Worm (Caenorhabditis elegans) whole organism, young adult: ENCODE data around the gene npp-3.

Source experiments
- C06A6.2 ChIP-seq: fragments of 200-800 bp; sonication (Bioruptor generic); conservative IDR thresholded peaks from 2 replicates; pipeline ENCODE4 v1.3.6; 2022; ENCODE audit warnings: missing genetic modification characterization, missing compliant biosample characterization
- D2030.7 ChIP-seq: fragments of 200-800 bp; sonication (Bioruptor generic); IDR thresholded peaks from 2 replicates; pipeline ENCODE4 v1.3.6; 2022; ENCODE audit warnings: missing genetic modification reagents, missing genetic modification characterization, missing compliant biosample characterization
- F22D6.2 ChIP-seq: sonication (generic microtip); optimal IDR thresholded peaks from 2 replicates; lab custom pipeline; 2016; ENCODE audit warnings: mild to moderate bottlenecking, missing genetic modification characterization, missing compliant biosample characterization
- F23B12.7 ChIP-seq: sonication (generic microtip); optimal IDR thresholded peaks from 2 replicates; lab custom pipeline; 2017; ENCODE audit warnings: missing genetic modification characterization, mild to moderate bottlenecking, missing compliant biosample characterization, antibody characterized with exemption, moderate library complexity; ENCODE audit not compliant: insufficient read depth
- F39B2.1 ChIP-seq: fragments of 200-800 bp; sonication (Bioruptor generic); IDR thresholded peaks from 2 replicates; pipeline ENCODE4 v1.3.6; 2022; ENCODE audit warnings: missing genetic modification reagents, missing genetic modification characterization, missing compliant biosample characterization
- F49E8.2 ChIP-seq: sonication (generic microtip); optimal IDR thresholded peaks from 3 replicates; lab custom pipeline; 2017; ENCODE audit warnings: missing genetic modification characterization, mild to moderate bottlenecking, missing compliant biosample characterization, antibody characterized with exemption, moderate library complexity; ENCODE audit not compliant: insufficient read depth
- F52B5.7 ChIP-seq: sonication (generic microtip); optimal IDR thresholded peaks from 2 replicates; lab custom pipeline; 2016; ENCODE audit warnings: mild to moderate bottlenecking, missing genetic modification characterization, missing compliant biosample characterization
- F57A8.1 ChIP-seq: fragments of 200-800 bp; sonication (Bioruptor generic); optimal IDR thresholded peaks from 2 replicates; lab custom pipeline; 2018; ENCODE audit warnings: mild to moderate bottlenecking, missing genetic modification characterization, moderate library complexity, missing compliant biosample characterization
- K11D2.4 ChIP-seq: fragments of 200-800 bp; sonication (Bioruptor generic); IDR thresholded peaks from 2 replicates; pipeline ENCODE4 v1.3.6; 2022; ENCODE audit warnings: missing genetic modification reagents, missing genetic modification characterization, missing compliant biosample characterization
- T26A5.8 ChIP-seq: sonication (generic microtip); optimal IDR thresholded peaks from 2 replicates; lab custom pipeline; 2016; ENCODE audit warnings: missing genetic modification characterization, missing compliant biosample characterization
- Y53G8AR.9 ChIP-seq: fragments of 200-800 bp; sonication (Bioruptor generic); conservative IDR thresholded peaks from 2 replicates; pipeline ENCODE4 v1.3.6; 2022; ENCODE audit warnings: missing genetic modification reagents, missing genetic modification characterization, missing compliant biosample characterization
- Y95B8A.8 ChIP-seq: fragments of 200-800 bp; sonication (Bioruptor generic); IDR thresholded peaks from 2 replicates; pipeline ENCODE4 v1.3.6; 2022; ENCODE audit warnings: missing genetic modification reagents, missing genetic modification characterization, missing compliant biosample characterization
- aptf-3 ChIP-seq: fragments of 200-800 bp; sonication (Bioruptor generic); IDR thresholded peaks from 2 replicates; pipeline ENCODE4 v1.3.6; 2022; ENCODE audit warnings: missing genetic modification characterization, missing compliant biosample characterization
- athp-1 ChIP-seq: sonication (generic microtip); optimal IDR thresholded peaks from 2 replicates; lab custom pipeline; 2017; ENCODE audit warnings: mild to moderate bottlenecking, missing genetic modification characterization, missing compliant biosample characterization
- attf-6 ChIP-seq: fragments of 200-800 bp; sonication (Bioruptor generic); IDR thresholded peaks from 2 replicates; pipeline ENCODE4 v1.3.6; 2022; ENCODE audit warnings: missing genetic modification reagents, missing genetic modification characterization, missing compliant biosample characterization
- cebp-2 ChIP-seq: fragments of 200-800 bp; sonication (Bioruptor generic); IDR thresholded peaks from 2 replicates; pipeline ENCODE4 v1.3.6; 2022; ENCODE audit warnings: missing genetic modification characterization, missing compliant biosample characterization
- ceh-100 ChIP-seq: fragments of 200-800 bp; sonication (Bioruptor generic); IDR thresholded peaks from 2 replicates; pipeline ENCODE4 v1.3.6; 2022; ENCODE audit warnings: missing genetic modification reagents, missing genetic modification characterization, missing compliant biosample characterization
- ceh-27 ChIP-seq: fragments of 200-800 bp; sonication (Bioruptor generic); optimal IDR thresholded peaks from 2 replicates; lab custom pipeline; 2018; ENCODE audit warnings: mild to moderate bottlenecking, missing genetic modification characterization, moderate library complexity, missing compliant biosample characterization
- die-1 ChIP-seq: sonication (generic microtip); optimal IDR thresholded peaks from 2 replicates; lab custom pipeline; 2016; ENCODE audit warnings: missing genotype, mild to moderate bottlenecking, missing genetic modification characterization, missing compliant biosample characterization
- dox-1 ChIP-seq: fragments of 200-800 bp; sonication (Bioruptor generic); IDR thresholded peaks from 2 replicates; pipeline ENCODE4 v1.3.6; 2022; ENCODE audit warnings: missing genetic modification reagents, missing genetic modification characterization, missing compliant biosample characterization
- efl-1 ChIP-seq: fragments of 150-350 bp; optimal IDR thresholded peaks from 2 replicates; lab custom pipeline; 2014; ENCODE audit warnings: missing biosample characterization, missing genetic modification reagents, missing genetic modification characterization
- egl-18 ChIP-seq: fragments of 200-800 bp; sonication (Bioruptor generic); IDR thresholded peaks from 2 replicates; pipeline ENCODE4 v1.3.6; 2022; ENCODE audit warnings: missing genetic modification reagents, missing genetic modification characterization, missing compliant biosample characterization
- ekl-4 ChIP-seq: fragments of 200-800 bp; sonication (Bioruptor generic); IDR thresholded peaks from 2 replicates; pipeline ENCODE4 v1.3.6; 2022; ENCODE audit warnings: missing genetic modification reagents, missing genetic modification characterization, missing compliant biosample characterization
- gei-17 ChIP-seq: fragments of 200-800 bp; sonication (Bioruptor generic); optimal IDR thresholded peaks from 2 replicates; lab custom pipeline; 2018; ENCODE audit warnings: mild to moderate bottlenecking, missing genetic modification characterization, missing compliant biosample characterization
- hmg-1.2 ChIP-seq: fragments of 200-800 bp; sonication (Bioruptor generic); IDR thresholded peaks from 2 replicates; pipeline ENCODE4 v1.3.6; 2022; ENCODE audit warnings: missing genetic modification reagents, missing genetic modification characterization, missing compliant biosample characterization
- hmg-20 ChIP-seq: fragments of 200-800 bp; sonication (Bioruptor generic); IDR thresholded peaks from 2 replicates; pipeline ENCODE4 v1.3.6; 2022; ENCODE audit warnings: missing genetic modification reagents, missing genetic modification characterization, missing compliant biosample characterization
- hrde-1 ChIP-seq: sonication (generic microtip); optimal IDR thresholded peaks from 2 replicates; lab custom pipeline; 2016; ENCODE audit warnings: missing genetic modification characterization, mild to moderate bottlenecking, missing compliant biosample characterization, moderate library complexity, missing genotype, missing genetic modification reagents, borderline replicate concordance
- hsf-1 ChIP-seq: fragments of 200-800 bp; sonication (Bioruptor generic); IDR thresholded peaks from 2 replicates; pipeline ENCODE4 v1.3.6; 2022; ENCODE audit warnings: missing genetic modification reagents, missing genetic modification characterization, missing compliant biosample characterization
- let-526 ChIP-seq: fragments of 200-800 bp; sonication (Bioruptor generic); IDR thresholded peaks from 2 replicates; pipeline ENCODE4 v1.3.6; 2022; ENCODE audit warnings: missing genetic modification reagents, missing genetic modification characterization, missing compliant biosample characterization
- let-607 ChIP-seq, 2 experiments: fragments of 200-800 bp in 1 of 2; sonication (Bioruptor generic) in 1 of 2; sonication (generic microtip) in 1 of 2; optimal IDR thresholded peaks; 2 replicates each; lab custom pipeline; 2016 to 2018; ENCODE audit warnings: mild to moderate bottlenecking in 2 of 2, missing compliant biosample characterization in 2 of 2, missing genetic modification characterization in 2 of 2, moderate library complexity in 2 of 2, missing genotype in 1 of 2
- lin-26 ChIP-seq: fragments of 200-800 bp; sonication (Bioruptor generic); IDR thresholded peaks from 2 replicates; pipeline ENCODE4 v1.3.6; 2022; ENCODE audit warnings: missing genetic modification reagents, missing genetic modification characterization, missing compliant biosample characterization
- lin-54 ChIP-seq: fragments of 200-800 bp; sonication (Bioruptor generic); optimal IDR thresholded peaks from 2 replicates; lab custom pipeline; 2018; ENCODE audit warnings: mild to moderate bottlenecking, missing genetic modification characterization, missing compliant biosample characterization
- lsl-1 ChIP-seq: fragments of 200-800 bp; sonication (Bioruptor generic); optimal IDR thresholded peaks from 2 replicates; lab custom pipeline; 2018; ENCODE audit warnings: mild to moderate bottlenecking, missing genetic modification characterization, moderate library complexity, missing compliant biosample characterization
- lsy-27 ChIP-seq: sonication (generic microtip); optimal IDR thresholded peaks from 2 replicates; lab custom pipeline; 2017; ENCODE audit warnings: missing genetic modification characterization, mild to moderate bottlenecking, missing compliant biosample characterization, antibody characterized with exemption, missing genotype, borderline replicate concordance; ENCODE audit not compliant: insufficient read depth
- madf-3 ChIP-seq: fragments of 200-800 bp; sonication (Bioruptor generic); IDR thresholded peaks from 2 replicates; pipeline ENCODE4 v1.3.6; 2022; ENCODE audit warnings: missing genetic modification reagents, missing genetic modification characterization, missing compliant biosample characterization
- madf-8 ChIP-seq: fragments of 200-800 bp; sonication (Bioruptor generic); conservative IDR thresholded peaks from 2 replicates; pipeline ENCODE4 v1.3.6; 2022; ENCODE audit warnings: missing genetic modification reagents, missing genetic modification characterization, missing compliant biosample characterization
- nfya-2 ChIP-seq: fragments of 200-800 bp; sonication (Bioruptor generic); IDR thresholded peaks from 2 replicates; pipeline ENCODE4 v1.3.6; 2022; ENCODE audit warnings: missing genetic modification reagents, missing genetic modification characterization, missing compliant biosample characterization
- pbrm-1 ChIP-seq: fragments of 200-800 bp; sonication (Bioruptor generic); IDR thresholded peaks from 2 replicates; pipeline ENCODE4 v1.3.6; 2022; ENCODE audit warnings: missing genetic modification reagents, missing genetic modification characterization, missing compliant biosample characterization
- rcor-1 ChIP-seq: fragments of 200-800 bp; sonication (Bioruptor generic); IDR thresholded peaks from 2 replicates; pipeline ENCODE4 v1.3.6; 2022; ENCODE audit warnings: missing genetic modification reagents, missing genetic modification characterization, missing compliant biosample characterization
- repo-1 ChIP-seq: sonication (generic microtip); optimal IDR thresholded peaks from 2 replicates; lab custom pipeline; 2017; ENCODE audit warnings: mild to moderate bottlenecking, missing genetic modification characterization, missing compliant biosample characterization
- rpc-1 ChIP-seq, 2 experiments: fragments of 150-350 bp in 1 of 2; sonication (generic microtip) in 1 of 2; optimal IDR thresholded peaks; 2 replicates each; lab custom pipeline; 2014 to 2018; ENCODE audit warnings: missing biosample characterization in 1 of 2, missing genetic modification characterization in 1 of 2, missing genetic modification reagents in 1 of 2, missing genotype in 1 of 2
- snpc-1.3 ChIP-seq: sonication (generic microtip); optimal IDR thresholded peaks from 2 replicates; lab custom pipeline; 2017; ENCODE audit warnings: missing genetic modification characterization, mild to moderate bottlenecking, missing compliant biosample characterization, antibody characterized with exemption, moderate library complexity, missing genotype, missing genetic modification reagents; ENCODE audit not compliant: insufficient read depth
- tbp1 ChIP-seq: fragments of 200-800 bp; sonication (Bioruptor generic); optimal IDR thresholded peaks from 2 replicates; lab custom pipeline; 2018; ENCODE audit warnings: mild to moderate bottlenecking, missing genetic modification characterization, missing compliant biosample characterization
- tbx-9 ChIP-seq: sonication (generic microtip); optimal IDR thresholded peaks from 2 replicates; lab custom pipeline; 2016; ENCODE audit warnings: borderline replicate concordance, missing genetic modification characterization, inconsistent platforms, missing compliant biosample characterization
- tlf-1 ChIP-seq: fragments of 200-800 bp; sonication (Bioruptor generic); optimal IDR thresholded peaks from 2 replicates; lab custom pipeline; 2018; ENCODE audit warnings: mild to moderate bottlenecking, missing genetic modification characterization, missing compliant biosample characterization
- zfh-2 ChIP-seq: fragments of 200-800 bp; sonication (Bioruptor generic); conservative IDR thresholded peaks from 2 replicates; pipeline ENCODE4 v1.3.6; 2022; ENCODE audit warnings: missing genetic modification reagents, missing genetic modification characterization, missing compliant biosample characterization
- zim-3 ChIP-seq: sonication (generic microtip); optimal IDR thresholded peaks from 2 replicates; lab custom pipeline; 2017; ENCODE audit warnings: mild to moderate bottlenecking, missing genetic modification characterization, moderate library complexity, missing compliant biosample characterization

Gene npp-3

ce11 chrII:11917530-11917952 is 43.0 kb upstream of the npp-3 start (continued):
- peak; percentile 60 for TF ChIP-seq tbp1 (GFP tag; lab: Kevin White, UChicago)
- peak; percentile 64 for TF ChIP-seq ceh-100 (GFP tag; lab: Robert Waterston, UW)
- TF ChIP-seq K11D2.4 (GFP tag; lab: Robert Waterston, UW) = no peak
- TF ChIP-seq D2030.7 (GFP tag; lab: Robert Waterston, UW) = peak; percentile 60
- peak; percentile 82 for TF ChIP-seq hsf-1 (GFP tag; lab: Robert Waterston, UW)
- peak; percentile 57 for TF ChIP-seq die-1 (tag; lab: Kevin White, UChicago)
- TF ChIP-seq zfh-2 = no peak
- TF ChIP-seq athp-1 = peak; percentile 91
- peak; percentile 56; the same call in 1 of the 2 replicates for TF ChIP-seq rcor-1 (GFP tag; lab: Robert Waterston, UW)
- TF ChIP-seq hmg-1.2 (GFP tag; lab: Robert Waterston, UW) = peak; percentile 51
- TF ChIP-seq T26A5.8 (tag; lab: Kevin White, UChicago) = peak; percentile 77
- TF ChIP-seq let-607 (tag; optimal IDR thresholded peaks at IDR 0.05; lab: Kevin White, UChicago) = no peak
- no peak for TF ChIP-seq F57A8.1
- TF ChIP-seq C06A6.2 = no peak
- TF ChIP-seq tlf-1 = peak; percentile 82
- TF ChIP-seq F52B5.7 = no peak
- peak; percentile 84 for TF ChIP-seq attf-6 (GFP tag; lab: Robert Waterston, UW)
- peak; percentile 93 for TF ChIP-seq ekl-4 (GFP tag; lab: Robert Waterston, UW)
- TF ChIP-seq lin-54 (GFP tag; lab: Kevin White, UChicago) = peak; percentile 83
- TF ChIP-seq F39B2.1 (GFP tag; lab: Robert Waterston, UW) = peak; percentile 93
- TF ChIP-seq aptf-3 (GFP tag; lab: Robert Waterston, UW) = peak; percentile 74; the same call in 1 of the 2 replicates
- no peak; the same call in 1 of the 2 replicates for TF ChIP-seq madf-8
- no peak for TF ChIP-seq rpc-1 (optimal IDR thresholded peaks at IDR 0.05; lab: Kevin White, UChicago)
- TF ChIP-seq rpc-1 (tag; optimal IDR thresholded peaks at IDR 0.05; lab: Kevin White, UChicago) = no peak
- no peak for TF ChIP-seq ceh-27 (GFP tag; lab: Kevin White, UChicago)
- TF ChIP-seq snpc-1.3 (tag; lab: Kevin White, UChicago) = peak; percentile 90
- peak; percentile 38; the same call in 1 of the 2 replicates for TF ChIP-seq dox-1 (GFP tag; lab: Robert Waterston, UW)
- TF ChIP-seq pbrm-1 (GFP tag; lab: Robert Waterston, UW) = peak; percentile 77
- no peak for TF ChIP-seq F23B12.7 (tag; lab: Kevin White, UChicago)
- no peak for TF ChIP-seq lsy-27 (tag; lab: Kevin White, UChicago)
- peak; percentile 57; the same call in 1 of the 2 replicates for TF ChIP-seq hmg-20
- TF ChIP-seq tbx-9 (tag; lab: Kevin White, UChicago) = peak; percentile 83
- no peak for TF ChIP-seq nfya-2 (GFP tag; lab: Robert Waterston, UW)
- no peak for TF ChIP-seq gei-17 (GFP tag; lab: Kevin White, UChicago)
- no peak for TF ChIP-seq repo-1
- peak; percentile 70 for TF ChIP-seq lin-26 (GFP tag; lab: Robert Waterston, UW)
- TF ChIP-seq cebp-2 (GFP tag; lab: Robert Waterston, UW) = peak; percentile 70; the same call in 1 of the 2 replicates
- peak; percentile 92 for TF ChIP-seq Y95B8A.8 (GFP tag; lab: Robert Waterston, UW)
- peak; percentile 94 for TF ChIP-seq F49E8.2 (tag; lab: Kevin White, UChicago)
- peak; percentile 52 for TF ChIP-seq zim-3 (tag; lab: Kevin White, UChicago)
- TF ChIP-seq madf-3 (GFP tag; lab: Robert Waterston, UW) = peak; percentile 94
- TF ChIP-seq efl-1 = peak; percentile 28
- no peak for TF ChIP-seq let-526 (GFP tag; lab: Robert Waterston, UW)
- peak; percentile 92 for TF ChIP-seq Y53G8AR.9 (GFP tag; lab: Robert Waterston, UW)
- TF ChIP-seq hrde-1 (tag; lab: Kevin White, UChicago) = peak; percentile 97
- peak; percentile 61 for TF ChIP-seq lsl-1
- no peak for TF ChIP-seq F22D6.2 (tag; lab: Kevin White, UChicago)
- TF ChIP-seq egl-18 (GFP tag; lab: Robert Waterston, UW) = 0 out of 2 replicates have a peak, but pooled peaks have one; percentile 43
